Fruit fly (Drosophila melanogaster): ENCODE measurements around the gene RpL35.

dm6 chrX:5712966-5713365, 40.8 kb downstream of the RpL35 start:
- TF ChIP-seq Myc (optimal IDR thresholded peaks at IDR 0.05), result no peak
- no peak for TF ChIP-seq Hnf4 (GFP tag; optimal IDR thresholded peaks at IDR 0.05)
